Worm (Caenorhabditis elegans) whole organism, mixed stage, embryonic: ENCODE measurements around the gene lgc-21.

Experiments
- ces-1 ChIP-seq: fragments of 150-350 bp; optimal IDR thresholded peaks from 2 replicates; lab custom pipeline; 2014; ENCODE audit warnings: missing biosample characterization, missing genetic modification reagents, missing genetic modification characterization
- elt-3 ChIP-seq: fragments of 150-350 bp; optimal IDR thresholded peaks from 2 replicates; lab custom pipeline; 2014; ENCODE audit warnings: missing biosample characterization, missing genetic modification characterization
- lin-13 ChIP-seq: fragments of 150-350 bp; optimal IDR thresholded peaks from 2 replicates; lab custom pipeline; 2014; ENCODE audit warnings: missing biosample characterization, missing genetic modification characterization
- lsy-2 ChIP-seq: fragments of 150-350 bp; optimal IDR thresholded peaks from 2 replicates; lab custom pipeline; 2014; ENCODE audit warnings: missing biosample characterization, missing genetic modification characterization
- nhr-12 ChIP-seq: fragments of 150-350 bp; optimal IDR thresholded peaks from 2 replicates; lab custom pipeline; 2014; ENCODE audit warnings: missing biosample characterization, missing genetic modification characterization
- nhr-2 ChIP-seq: fragments of 150-350 bp; optimal IDR thresholded peaks from 2 replicates; lab custom pipeline; 2014; ENCODE audit warnings: missing biosample characterization, missing genetic modification characterization
- nhr-28 ChIP-seq: fragments of 150-350 bp; optimal IDR thresholded peaks from 2 replicates; lab custom pipeline; 2014; ENCODE audit warnings: missing biosample characterization, missing genetic modification characterization
- pha-4 ChIP-seq: fragments of 150-350 bp; optimal IDR thresholded peaks from 2 replicates; lab custom pipeline; 2018; ENCODE audit warnings: missing biosample characterization, missing genetic modification reagents, missing genetic modification characterization
- snpc-4 ChIP-seq: fragments of 150-350 bp; optimal IDR thresholded peaks from 2 replicates; lab custom pipeline; 2014; ENCODE audit warnings: missing biosample characterization, missing genetic modification characterization
- zip-8 ChIP-seq: fragments of 150-350 bp; optimal IDR thresholded peaks from 2 replicates; lab custom pipeline; 2014; ENCODE audit warnings: missing biosample characterization, missing genetic modification characterization

ce11 chrX:14090089-14090488 lies 22.3 kb upstream of the lgc-21 start, which contains the start of gene dsl-4:
- TF ChIP-seq nhr-28: no peak
- TF ChIP-seq snpc-4 (tag; lab: Kevin White, UChicago): no peak
- no peak for TF ChIP-seq lsy-2 (tag; lab: Kevin White, UChicago)
- TF ChIP-seq lin-13: no peak
- TF ChIP-seq zip-8 (tag; lab: Kevin White, UChicago): no peak
- no peak for TF ChIP-seq pha-4 (tag; lab: Kevin White, UChicago)
- no peak for TF ChIP-seq ces-1 (GFP tag; lab: Kevin White, UChicago)
- no peak for TF ChIP-seq elt-3 (tag; lab: Kevin White, UChicago)
- TF ChIP-seq nhr-12: no peak
- no peak for TF ChIP-seq nhr-2 (tag; lab: Kevin White, UChicago)
